Worm (Caenorhabditis elegans): ENCODE results near the gene Y54F10AR.2.
A peak's percentile ranks its signal among the peaks of the same experiment; 100 is the strongest.

The Y54F10AR.2 gene

DNA sequence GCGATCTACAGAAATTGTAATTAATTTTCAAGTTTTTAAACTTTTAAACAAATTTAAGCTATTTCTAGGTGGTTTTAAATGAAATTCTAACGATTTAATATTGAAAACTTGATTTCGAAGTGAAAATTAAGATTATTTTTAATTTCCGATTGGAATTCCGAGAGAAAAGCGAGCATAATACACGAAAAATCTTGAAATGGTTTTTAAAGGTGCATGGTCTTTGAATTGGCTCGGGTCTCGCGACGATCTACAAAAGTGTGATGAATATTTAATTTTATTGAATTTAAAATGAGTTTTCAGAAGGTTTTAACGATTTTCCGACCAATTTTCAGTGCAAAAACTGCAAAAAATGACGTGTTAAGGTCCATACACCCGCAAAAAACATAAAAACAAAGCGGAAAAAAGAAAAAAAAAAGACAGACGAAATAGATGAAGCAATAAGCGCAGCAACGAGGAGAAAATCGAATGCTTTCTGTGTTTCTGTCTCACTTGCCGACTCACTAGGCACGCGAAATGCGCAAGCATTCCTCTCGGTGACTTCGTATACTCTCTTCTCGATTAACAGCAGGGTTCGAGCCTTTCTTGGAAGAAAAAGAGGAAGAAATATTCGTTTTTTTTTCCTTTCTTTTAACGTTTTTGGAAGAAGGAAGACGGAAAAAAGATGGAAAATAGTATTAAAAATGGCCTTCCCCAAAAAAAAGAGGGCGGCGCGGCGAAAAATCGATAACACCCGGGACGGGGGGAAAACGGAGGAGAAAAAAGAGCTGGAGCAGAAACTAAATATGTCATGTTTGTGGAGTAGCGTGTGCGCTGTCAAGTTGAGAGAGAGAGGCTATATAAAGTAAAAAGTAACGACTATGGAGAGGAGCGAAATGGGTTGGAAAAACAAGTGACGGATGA, 5.3 kb upstream of the Y54F10AR.2 start (continued):
- TF ChIP-seq ceh-30 (tag; optimal IDR thresholded peaks at IDR 0.05) (no peak), pros-1 (tag; optimal IDR thresholded peaks at IDR 0.05) (no peak), unc-55 (GFP tag; optimal IDR thresholded peaks at IDR 0.05) (no peak), hlh-6 (tag; optimal IDR thresholded peaks at IDR 0.05) (no peak), unc-3 (GFP tag; conservative IDR thresholded peaks at IDR 0.05) (no peak), unc-3 (tag; optimal IDR thresholded peaks at IDR 0.05) (peak; percentile 29), tbx-2 (tag; optimal IDR thresholded peaks at IDR 0.05) (peak; percentile 49), ceh-18 (tag; optimal IDR thresholded peaks at IDR 0.05) (peak; percentile 34), K09A11.1 (tag; optimal IDR thresholded peaks at IDR 0.05; ENCODE audit: insufficient read depth) (no peak), zip-5 (tag; optimal IDR thresholded peaks at IDR 0.05) (no peak), ceh-9 (tag; optimal IDR thresholded peaks at IDR 0.05) (no peak), npax-4 (tag; optimal IDR thresholded peaks at IDR 0.05) (no peak), hlh-15 (tag; optimal IDR thresholded peaks at IDR 0.05) (no peak), nhr-11 (tag; optimal IDR thresholded peaks at IDR 0.05) (no peak), K02D7.2 (tag; optimal IDR thresholded peaks at IDR 0.05) (no peak), syd-9 (tag; optimal IDR thresholded peaks at IDR 0.05) (no peak), ets-4 (tag; optimal IDR thresholded peaks at IDR 0.05) (no peak), fkh-6 (tag; optimal IDR thresholded peaks at IDR 0.05) (no peak), odd-2 (tag; optimal IDR thresholded peaks at IDR 0.05) (no peak), lin-11 (tag; optimal IDR thresholded peaks at IDR 0.05) (peak; percentile 20), ztf-16 (tag; optimal IDR thresholded peaks at IDR 0.05) (no peak), ceh-45 (GFP tag; IDR thresholded peaks at IDR 0.05) (no peak), elt-4 (tag; optimal IDR thresholded peaks at IDR 0.05) (no peak), nfya-1 (tag; optimal IDR thresholded peaks at IDR 0.05) (peak; percentile 57), ceh-14 (tag; optimal IDR thresholded peaks at IDR 0.05) (no peak), C08G9.2 (tag; optimal IDR thresholded peaks at IDR 0.05) (no peak), mec-3 (tag; optimal IDR thresholded peaks at IDR 0.05; ENCODE audit: borderline replicate concordance) (no peak), ttx-3 (tag; optimal IDR thresholded peaks at IDR 0.05) (no peak), pat-9 (tag; optimal IDR thresholded peaks at IDR 0.05) (no peak), sdc-2 (tag; optimal IDR thresholded peaks at IDR 0.05) (no peak), nhr-232 (tag; optimal IDR thresholded peaks at IDR 0.05) (no peak), ceh-48 (tag; optimal IDR thresholded peaks at IDR 0.05) (peak; percentile 45), ceh-6 (GFP tag; optimal IDR thresholded peaks at IDR 0.05) (no peak), elt-2 (tag; optimal IDR thresholded peaks at IDR 0.05) (no peak), rnt-1 (tag; optimal IDR thresholded peaks at IDR 0.05) (no peak), gmeb-2 (tag; optimal IDR thresholded peaks at IDR 0.05) (peak; percentile 12), ref-2 (tag; optimal IDR thresholded peaks at IDR 0.05) (no peak), ceh-19 (GFP tag; optimal IDR thresholded peaks at IDR 0.05) (peak; percentile 43), unc-42 (tag; optimal IDR thresholded peaks at IDR 0.05) (peak; percentile 54), pag-3 (tag; optimal IDR thresholded peaks at IDR 0.05; ENCODE audit: borderline replicate concordance) (no peak)

DNA sequence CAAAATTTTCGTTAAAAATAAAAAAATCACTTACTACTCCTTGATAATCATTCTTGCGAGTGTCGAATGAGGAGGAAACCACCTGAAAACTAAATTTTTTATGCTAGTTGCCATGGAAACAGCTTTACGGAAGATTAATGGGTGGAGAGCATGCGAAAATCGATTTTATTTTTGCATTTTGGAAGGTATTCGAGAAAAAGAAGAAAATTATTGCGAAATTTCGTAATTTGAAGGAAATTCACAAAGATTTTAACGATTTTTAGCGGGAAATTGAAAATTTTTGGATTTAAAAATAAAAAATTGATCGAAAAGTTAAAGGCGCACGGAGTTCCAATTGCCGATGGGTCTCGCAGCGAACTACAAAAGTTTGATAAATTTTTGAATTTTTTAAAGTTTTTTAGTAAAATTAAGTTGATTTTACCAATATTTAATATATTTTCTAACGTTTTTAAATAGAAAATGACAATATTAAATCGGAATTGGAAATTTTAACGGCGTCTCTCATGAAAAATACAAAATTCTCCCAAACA, 4.4 kb upstream of the Y54F10AR.2 start, which contains the start of gene Y54F10AR.1:
Y54F10AR.1 (minus strand) TSS at position 51 of the 530 bp plus-strand sequence.
- TF ChIP-seq ceh-24 (tag; optimal IDR thresholded peaks at IDR 0.05) (no peak), ceh-6 (GFP tag; optimal IDR thresholded peaks at IDR 0.05) (no peak), ahr-1 (tag; optimal IDR thresholded peaks at IDR 0.05) (no peak), ets-4 (tag; optimal IDR thresholded peaks at IDR 0.05) (no peak), hlh-13 (GFP tag; optimal IDR thresholded peaks at IDR 0.05) (no peak)
